Fruit fly (Drosophila melanogaster) whole organism, embryonic: ENCODE measurements around the gene CG18675.

Experiments
- Blimp-1 ChIP-seq: fragments of 200-800 bp; sonication (Bioruptor generic); optimal IDR thresholded peaks from 3 replicates; lab custom pipeline; 2018; ENCODE audit warnings: missing biosample characterization, missing genetic modification characterization, mild to moderate bottlenecking, moderate library complexity, missing genetic modification reagents
- CG1024 ChIP-seq: fragments of 200-800 bp; sonication (Bioruptor generic); IDR thresholded peaks from 2 replicates; pipeline ENCODE4 v1.3.6; 2022; ENCODE audit warnings: missing biosample characterization, missing genetic modification characterization
- CG11560 ChIP-seq: fragments of 200-800 bp; sonication (Bioruptor generic); IDR thresholded peaks from 3 replicates; pipeline ENCODE4 v1.3.6; 2022; ENCODE audit warnings: missing biosample characterization, missing genetic modification characterization
- CG14014 ChIP-seq: fragments of 200-800 bp; sonication (Bioruptor generic); IDR thresholded peaks from 2 replicates; pipeline ENCODE4 v1.3.6; 2022; ENCODE audit warnings: missing biosample characterization, missing genetic modification characterization
- CG14441 ChIP-seq: fragments of 200-800 bp; sonication (Bioruptor generic); IDR thresholded peaks from 2 replicates; pipeline ENCODE4 v1.3.6; 2022; ENCODE audit warnings: missing biosample characterization, missing genetic modification characterization
- CG14965 ChIP-seq: fragments of 200-800 bp; sonication (Bioruptor generic); optimal IDR thresholded peaks from 2 replicates; lab custom pipeline; 2016; ENCODE audit warnings: missing biosample characterization, missing genetic modification characterization, borderline replicate concordance
- CG15514 ChIP-seq: fragments of 200-800 bp; sonication (Bioruptor generic); optimal IDR thresholded peaks from 3 replicates; lab custom pipeline; 2017; ENCODE audit warnings: missing biosample characterization, missing genetic modification characterization, mild to moderate bottlenecking, moderate library complexity, missing genetic modification reagents
- CG16863 ChIP-seq: fragments of 200-800 bp; sonication (Bioruptor generic); optimal IDR thresholded peaks from 3 replicates; lab custom pipeline; 2016; ENCODE audit warnings: missing biosample characterization, missing genetic modification characterization
- CG17385 ChIP-seq: fragments of 200-800 bp; sonication (Bioruptor generic); optimal IDR thresholded peaks from 3 replicates; lab custom pipeline; 2018; ENCODE audit warnings: missing biosample characterization, mild to moderate bottlenecking, missing genetic modification characterization
- CG18599 ChIP-seq: fragments of 200-800 bp; sonication (Bioruptor generic); optimal IDR thresholded peaks from 3 replicates; lab custom pipeline; 2017; ENCODE audit warnings: missing biosample characterization, missing genetic modification characterization, mild to moderate bottlenecking, moderate library complexity, missing genetic modification reagents
- CG2712 ChIP-seq: fragments of 200-800 bp; optimal IDR thresholded peaks from 3 replicates; lab custom pipeline; 2019; ENCODE audit warnings: missing biosample characterization, mild to moderate bottlenecking, missing genetic modification characterization, moderate library complexity
- CG2875 ChIP-seq: fragments of 200-800 bp; sonication (Bioruptor generic); optimal IDR thresholded peaks from 2 replicates; lab custom pipeline; 2017; ENCODE audit warnings: missing biosample characterization, mild to moderate bottlenecking, missing genetic modification characterization, missing genetic modification reagents
- CG32532 ChIP-seq: fragments of 200-800 bp; sonication (Bioruptor generic); IDR thresholded peaks from 2 replicates; pipeline ENCODE4 v1.3.6; 2022; ENCODE audit warnings: missing biosample characterization, missing genetic modification characterization
- CG3281 ChIP-seq: fragments of 200-800 bp; sonication (Bioruptor generic); optimal IDR thresholded peaks from 3 replicates; lab custom pipeline; 2017; ENCODE audit warnings: missing biosample characterization, mild to moderate bottlenecking, missing genetic modification characterization
- CG3726 ChIP-seq: fragments of 200-800 bp; sonication (Bioruptor generic); IDR thresholded peaks from 3 replicates; pipeline ENCODE4, ENCODE4 v1.3.6; 2022; ENCODE audit warnings: missing biosample characterization, missing genetic modification characterization
- CG3838 ChIP-seq: fragments of 200-800 bp; sonication (Bioruptor generic); optimal IDR thresholded peaks from 3 replicates; lab custom pipeline; 2016; ENCODE audit warnings: missing biosample characterization, missing genetic modification characterization
- CG7372 ChIP-seq: fragments of 200-800 bp; sonication (Bioruptor generic); IDR thresholded peaks from 2 replicates; pipeline ENCODE4 v1.3.6; 2022; ENCODE audit warnings: missing biosample characterization, missing genetic modification characterization
- CG8290 ChIP-seq, 3 experiments: fragments of 200-800 bp; sonication (Bioruptor generic); optimal IDR thresholded peaks; 2 replicates each; lab custom pipeline; 2016 to 2019; ENCODE audit warnings: missing biosample characterization in 3 of 3, missing genetic modification characterization in 3 of 3, mild to moderate bottlenecking in 2 of 3, moderate library complexity in 1 of 3
- CkIIα-i1 ChIP-seq: fragments of 200-800 bp; sonication (Bioruptor generic); IDR thresholded peaks from 2 replicates; pipeline ENCODE4 v1.3.6; 2022; ENCODE audit warnings: missing biosample characterization, missing genetic modification characterization
- Dbx ChIP-seq: fragments of 200-800 bp; sonication (Bioruptor generic); IDR thresholded peaks from 3 replicates; pipeline ENCODE4 v1.3.6; 2022; ENCODE audit warnings: missing biosample characterization, missing genetic modification characterization
- E2f2 ChIP-seq: fragments of 200-800 bp; sonication (Bioruptor generic); IDR thresholded peaks from 2 replicates; pipeline ENCODE4 v1.3.6; 2022; ENCODE audit warnings: missing biosample characterization, missing genetic modification characterization
- Elba2 ChIP-seq: fragments of 200-800 bp; sonication (Bioruptor generic); optimal IDR thresholded peaks from 3 replicates; lab custom pipeline; 2016; ENCODE audit warnings: missing biosample characterization, missing genetic modification characterization
- Gsc ChIP-seq: fragments of 200-800 bp; sonication (Bioruptor generic); IDR thresholded peaks from 2 replicates; pipeline ENCODE4 v1.3.6; 2022; ENCODE audit warnings: missing biosample characterization, missing genetic modification characterization
- HLHmδ ChIP-seq: fragments of 200-800 bp; sonication (Bioruptor generic); optimal IDR thresholded peaks from 2 replicates; lab custom pipeline; 2018; ENCODE audit warnings: missing biosample characterization, mild to moderate bottlenecking, missing genetic modification characterization, moderate library complexity
- Hey ChIP-seq: fragments of 200-800 bp; sonication (Bioruptor generic); optimal IDR thresholded peaks from 3 replicates; lab custom pipeline; 2018; ENCODE audit warnings: missing biosample characterization, mild to moderate bottlenecking, missing genetic modification characterization
- Hmr ChIP-seq: fragments of 200-800 bp; sonication (Bioruptor generic); optimal IDR thresholded peaks from 3 replicates; lab custom pipeline; 2017; ENCODE audit warnings: mild to moderate bottlenecking, missing biosample characterization, missing genetic modification reagents, missing genetic modification characterization
- Hr51 ChIP-seq, 2 experiments: fragments of 200-800 bp; sonication (Bioruptor generic); optimal IDR thresholded peaks; 2 replicates in 1 of 2; 3 replicates in 1 of 2; lab custom pipeline; 2016 to 2018; ENCODE audit warnings: missing biosample characterization in 2 of 2, missing genetic modification characterization in 2 of 2, mild to moderate bottlenecking in 1 of 2, moderate library complexity in 1 of 2
- Hr78 ChIP-seq, 2 experiments: fragments of 200-800 bp in 1 of 2; fragments of >200 bp in 1 of 2; sonication (Bioruptor generic) in 1 of 2; optimal IDR thresholded peaks; 2 replicates each; lab custom pipeline; 2017 to 2019; ENCODE audit warnings: missing biosample characterization in 2 of 2, missing genetic modification characterization in 2 of 2, mild to moderate bottlenecking in 1 of 2, moderate library complexity in 1 of 2
- Med ChIP-seq: fragments of 200-800 bp; sonication (Bioruptor generic); peaks from one replicate; lab custom pipeline; 2016; ENCODE audit warnings: missing biosample characterization, missing genetic modification characterization, mild to moderate bottlenecking, inconsistent platforms, moderate library complexity
- NC2β ChIP-seq: fragments of 200-800 bp; sonication (Bioruptor generic); optimal IDR thresholded peaks from 2 replicates; lab custom pipeline; 2016; ENCODE audit warnings: missing biosample characterization, missing genetic modification characterization
- Optix ChIP-seq: fragments of 200-800 bp; sonication (Bioruptor generic); IDR thresholded peaks from 3 replicates; pipeline ENCODE4 v1.3.6; 2022; ENCODE audit warnings: missing biosample characterization, missing genetic modification characterization
- Sry-β ChIP-seq: fragments of 200-800 bp; sonication (Bioruptor generic); optimal IDR thresholded peaks from 2 replicates; lab custom pipeline; 2018; ENCODE audit warnings: missing biosample characterization, mild to moderate bottlenecking, missing genetic modification characterization, moderate library complexity
- Vsx1 ChIP-seq: fragments of 200-800 bp; sonication (Bioruptor generic); optimal IDR thresholded peaks from 2 replicates; lab custom pipeline; 2017; ENCODE audit warnings: missing biosample characterization, mild to moderate bottlenecking, missing genetic modification characterization, missing genetic modification reagents
- bcd ChIP-seq: fragments of 200-800 bp; sonication (Bioruptor generic); optimal IDR thresholded peaks from 2 replicates; lab custom pipeline; 2017; ENCODE audit warnings: missing biosample characterization, mild to moderate bottlenecking, missing genetic modification characterization
- br ChIP-seq: fragments of >200 bp; optimal IDR thresholded peaks from 2 replicates; lab custom pipeline; 2017
- corto ChIP-seq: fragments of 200-800 bp; sonication (Bioruptor generic); optimal IDR thresholded peaks from 2 replicates; lab custom pipeline; 2016; ENCODE audit warnings: missing biosample characterization, mild to moderate bottlenecking, missing genetic modification characterization, moderate library complexity
- eve ChIP-seq, 2 experiments: fragments of >200 bp; optimal IDR thresholded peaks; 2 replicates each; lab custom pipeline; 2017; ENCODE audit warnings: missing biosample characterization in 2 of 2, missing genetic modification characterization in 2 of 2
- ind ChIP-seq: fragments of 200-800 bp; sonication (Bioruptor generic); optimal IDR thresholded peaks from 3 replicates; lab custom pipeline; 2016; ENCODE audit warnings: missing biosample characterization, missing genetic modification characterization
- insv ChIP-seq, 2 experiments: fragments of 200-800 bp; sonication (Bioruptor generic); optimal IDR thresholded peaks; 3 replicates each; lab custom pipeline; 2016 to 2018; ENCODE audit warnings: missing biosample characterization in 2 of 2, missing genetic modification characterization in 2 of 2
- kah ChIP-seq: fragments of 200-800 bp; sonication (Bioruptor generic); optimal IDR thresholded peaks from 2 replicates; lab custom pipeline; 2018; ENCODE audit warnings: missing biosample characterization, mild to moderate bottlenecking, missing genetic modification characterization
- maf-S ChIP-seq: fragments of 200-800 bp; sonication (Bioruptor generic); optimal IDR thresholded peaks from 2 replicates; lab custom pipeline; 2016; ENCODE audit warnings: missing biosample characterization, missing genetic modification characterization
- otp ChIP-seq: fragments of 200-800 bp; sonication (Bioruptor generic); IDR thresholded peaks from 3 replicates; pipeline ENCODE4, ENCODE4 v1.3.6; 2022; ENCODE audit warnings: missing biosample characterization, missing genetic modification characterization
- pfk ChIP-seq: fragments of 200-800 bp; sonication (Bioruptor generic); optimal IDR thresholded peaks from 2 replicates; lab custom pipeline; 2018; ENCODE audit warnings: missing biosample characterization, mild to moderate bottlenecking, missing genetic modification characterization, moderate library complexity
- pnt ChIP-seq: fragments of 200-800 bp; sonication (Bioruptor generic); optimal IDR thresholded peaks from 3 replicates; lab custom pipeline; 2016; ENCODE audit warnings: missing biosample characterization, missing genetic modification characterization
- sens ChIP-seq: fragments of 200-800 bp; sonication (Bioruptor generic); peaks from one replicate; lab custom pipeline; 2016; ENCODE audit warnings: missing biosample characterization, missing genetic modification characterization
- tll ChIP-seq, 2 experiments: fragments of 200-800 bp in 1 of 2; fragments of >200 bp in 1 of 2; sonication (Bioruptor generic) in 1 of 2; optimal IDR thresholded peaks; 2 replicates each; lab custom pipeline; 2017 to 2019; ENCODE audit warnings: missing biosample characterization in 2 of 2, missing genetic modification characterization in 2 of 2, mild to moderate bottlenecking in 1 of 2, moderate library complexity in 1 of 2
- toy ChIP-seq: fragments of 200-800 bp; sonication (Bioruptor generic); IDR thresholded peaks from 2 replicates; pipeline ENCODE4 v1.3.6; 2022; ENCODE audit warnings: missing biosample characterization, missing genetic modification characterization
- unc-4 ChIP-seq: fragments of 200-800 bp; sonication (Bioruptor generic); IDR thresholded peaks from 2 replicates; pipeline ENCODE4 v1.3.6; 2022; ENCODE audit warnings: missing biosample characterization, missing genetic modification characterization; ENCODE audit not compliant: partially characterized antibody
- usp ChIP-seq: fragments of >200 bp; optimal IDR thresholded peaks from 2 replicates; lab custom pipeline; 2017; ENCODE audit warnings: missing biosample characterization, missing genetic modification characterization
- wdn ChIP-seq: fragments of 200-800 bp; sonication (Bioruptor generic); IDR thresholded peaks from 2 replicates; pipeline ENCODE4 v1.3.6; 2022; ENCODE audit warnings: missing biosample characterization, missing genetic modification characterization
- z ChIP-seq: fragments of 200-800 bp; sonication (Bioruptor generic); IDR thresholded peaks from 3 replicates; pipeline ENCODE4 v1.3.6; 2022; ENCODE audit warnings: missing biosample characterization, missing genetic modification characterization

Gene CG18675

DNA sequence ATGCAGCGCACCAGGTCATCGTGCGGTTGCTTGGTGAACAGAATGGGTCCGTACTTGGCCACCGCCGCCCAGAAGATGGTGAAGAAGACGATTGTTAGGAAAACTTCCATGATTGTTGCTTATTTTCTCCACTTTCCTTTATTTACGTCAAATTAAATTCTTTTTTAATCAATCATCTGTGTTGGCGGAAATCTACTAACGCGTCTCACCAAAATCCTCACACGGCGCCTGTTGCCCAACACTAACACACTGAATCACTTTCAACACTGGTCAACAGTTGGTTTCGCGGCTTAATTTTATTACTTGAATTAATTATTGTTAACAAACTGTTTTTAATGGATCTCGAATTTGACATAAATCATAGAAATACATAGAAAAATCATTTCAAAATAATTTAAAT, 13.0 kb downstream of the CG18675 start, which contains the start of gene VhaM9.7-c (continued):
- no peak for TF ChIP-seq CG3838
- TF ChIP-seq insv (GFP tag; optimal IDR thresholded peaks at IDR 0.05; lab: Kevin White, UChicago): no peak
- peak; percentile 47 for TF ChIP-seq CG15514 (GFP tag; lab: Kevin White, UChicago)
- TF ChIP-seq br (lab: Kevin White, UChicago): no peak
- peak; percentile 28 for TF ChIP-seq CG18599 (GFP tag; lab: Kevin White, UChicago)
- TF ChIP-seq Hr51 (GFP tag; optimal IDR thresholded peaks at IDR 0.05; lab: Kevin White, UChicago): peak in 1 of 2 experiments; percentile 3
- TF ChIP-seq CG11560 (tag; lab: Robert Waterston, UW): no peak
- TF ChIP-seq Blimp-1 (GFP tag; lab: Kevin White, UChicago): no peak
- no peak for TF ChIP-seq CG8290 (GFP tag; optimal IDR thresholded peaks at IDR 0.05; lab: Kevin White, UChicago)
- no peak for TF ChIP-seq CG8290 (tag; optimal IDR thresholded peaks at IDR 0.05; lab: Kevin White, UChicago)
- no peak for TF ChIP-seq Hey (tag; lab: Kevin White, UChicago)
- no peak for TF ChIP-seq pfk
- peak; percentile 45; the same call in 1 of the 3 replicates for TF ChIP-seq otp
- TF ChIP-seq CG3726 (GFP tag; lab: Robert Waterston, UW): no peak
- no peak for TF ChIP-seq CG2875
- no peak for TF ChIP-seq CkIIα-i1
- TF ChIP-seq z (GFP tag; lab: Robert Waterston, UW): no peak
- peak; percentile 78 for TF ChIP-seq sens (GFP tag; lab: Kevin White, UChicago)
- TF ChIP-seq bcd (GFP tag; lab: Kevin White, UChicago): peak; percentile 17
- TF ChIP-seq Elba2 (GFP tag; lab: Kevin White, UChicago): no peak
- TF ChIP-seq Sry-β: no peak
- no peak for TF ChIP-seq toy (GFP tag; lab: Robert Waterston, UW)
- no peak for TF ChIP-seq pnt
- peak; percentile 3 for TF ChIP-seq kah (GFP tag; lab: Kevin White, UChicago)
- TF ChIP-seq HLHmδ (GFP tag; lab: Kevin White, UChicago): no peak
- no peak for TF ChIP-seq CG2712 (tag; lab: Kevin White, UChicago)
- no peak for TF ChIP-seq Vsx1 (GFP tag; lab: Kevin White, UChicago)
- TF ChIP-seq ind (GFP tag; lab: Kevin White, UChicago): peak; percentile 38
- TF ChIP-seq Dbx (GFP tag; lab: Robert Waterston, UW): no peak
- 0 out of 2 replicates have a peak, but pooled peaks have one; percentile 7 for TF ChIP-seq CG1024 (GFP tag; lab: Robert Waterston, UW)
- no peak for TF ChIP-seq wdn (GFP tag; lab: Robert Waterston, UW)
- TF ChIP-seq unc-4 (GFP tag; lab: Robert Waterston, UW): no peak
- no peak for TF ChIP-seq CG3281 (GFP tag; lab: Kevin White, UChicago)
- TF ChIP-seq CG16863: no peak
- TF ChIP-seq Med: peak; percentile 96
- no peak for TF ChIP-seq Hr78 (GFP tag; optimal IDR thresholded peaks at IDR 0.05; lab: Kevin White, UChicago)
- TF ChIP-seq CG32532 (GFP tag; lab: Robert Waterston, UW): no peak
- TF ChIP-seq Optix: no peak
- TF ChIP-seq CG14965 (GFP tag; lab: Kevin White, UChicago): no peak
- TF ChIP-seq Hmr (GFP tag; lab: Kevin White, UChicago): peak; percentile 23
- peak; percentile 40 for TF ChIP-seq maf-S
- TF ChIP-seq Gsc (GFP tag; lab: Robert Waterston, UW): no peak
- peak; percentile 87 for TF ChIP-seq E2f2 (GFP tag; lab: Robert Waterston, UW)
- TF ChIP-seq CG7372: no peak
- no peak for TF ChIP-seq corto (GFP tag; lab: Kevin White, UChicago)
- TF ChIP-seq tll (GFP tag; optimal IDR thresholded peaks at IDR 0.05; lab: Kevin White, UChicago): no peak
- no peak for TF ChIP-seq usp
- no peak for TF ChIP-seq CG14014 (GFP tag; lab: Robert Waterston, UW)
- TF ChIP-seq CG17385 (GFP tag; lab: Kevin White, UChicago): peak; percentile 56
- TF ChIP-seq CG14441 (GFP tag; lab: Robert Waterston, UW): no peak
- peak; percentile 25 for TF ChIP-seq NC2β (GFP tag; lab: Kevin White, UChicago)
- TF ChIP-seq eve (GFP tag; optimal IDR thresholded peaks at IDR 0.05; lab: Kevin White, UChicago): no peak
